Fruit fly (Drosophila melanogaster): Measurements from ENCODE around the gene Atg16.

- TF ChIP-seq Abd-B (GFP tag; optimal IDR thresholded peaks at IDR 0.05) (no peak), usp (GFP tag; optimal IDR thresholded peaks at IDR 0.05) (no peak), Dfd (GFP tag; optimal IDR thresholded peaks at IDR 0.05) (no peak), psq (GFP tag; optimal IDR thresholded peaks at IDR 0.05) (peak; percentile 7), fru (GFP tag; optimal IDR thresholded peaks at IDR 0.05) (peak; percentile 25), Sp1 (GFP tag; optimal IDR thresholded peaks at IDR 0.05) (no peak), Hr78 (GFP tag; optimal IDR thresholded peaks at IDR 0.05) (no peak)
Measured at dm6 chr3R:29834759-29835709, at the start of gene Atg16.
